Fruit fly (Drosophila melanogaster) whole organism, wandering third instar larva: ENCODE data around the gene CG14212.

ENCODE experiments used
- Abd-B ChIP-seq: fragments of >200 bp; optimal IDR thresholded peaks from 2 replicates; lab custom pipeline; 2017; ENCODE audit warnings: missing biosample characterization, missing genetic modification characterization
- CG32264 ChIP-seq: fragments of 200-800 bp; sonication (Bioruptor generic); optimal IDR thresholded peaks from 2 replicates; lab custom pipeline; 2016; ENCODE audit warnings: missing biosample characterization, missing genetic modification characterization
- CG9705 ChIP-seq: fragments of 200-800 bp; sonication (Bioruptor generic); optimal IDR thresholded peaks from 2 replicates; lab custom pipeline; 2018; ENCODE audit warnings: missing biosample characterization, mild to moderate bottlenecking, missing genetic modification characterization
- CrebA ChIP-seq: fragments of 200-800 bp; sonication (Bioruptor generic); optimal IDR thresholded peaks from 2 replicates; lab custom pipeline; 2016; ENCODE audit warnings: missing biosample characterization, mild to moderate bottlenecking, missing genetic modification characterization, borderline replicate concordance
- Dif ChIP-seq: fragments of 200-275, 200-300 bp; sonication (Bioruptor generic); optimal IDR thresholded peaks from 2 replicates; lab custom pipeline; 2018; ENCODE audit warnings: missing biosample characterization, missing genetic modification characterization; ENCODE audit not compliant: partially characterized antibody
- GATAd ChIP-seq: sonication (Bioruptor generic); optimal IDR thresholded peaks from 2 replicates; lab custom pipeline; 2016; ENCODE audit warnings: missing biosample characterization, missing genetic modification characterization
- HLH106 ChIP-seq: fragments of 200-800 bp; optimal IDR thresholded peaks from 3 replicates; lab custom pipeline; 2019; ENCODE audit warnings: missing biosample characterization, mild to moderate bottlenecking, missing genetic modification characterization, moderate library complexity
- Hr78 ChIP-seq: fragments of >200 bp; optimal IDR thresholded peaks from 2 replicates; lab custom pipeline; 2017; ENCODE audit warnings: missing biosample characterization, missing genetic modification characterization
- Hr83 ChIP-seq: fragments of 200-300 bp; sonication (Bioruptor generic); optimal IDR thresholded peaks from 2 replicates; lab custom pipeline; 2016; ENCODE audit warnings: missing biosample characterization, mild to moderate bottlenecking, missing genetic modification characterization, moderate library complexity; ENCODE audit not compliant: poor library complexity, severe bottlenecking
- Jra ChIP-seq: sonication (Bioruptor generic); optimal IDR thresholded peaks from 2 replicates; lab custom pipeline; 2016; ENCODE audit warnings: missing biosample characterization, missing genetic modification characterization
- Mio ChIP-seq: sonication (Bioruptor generic); optimal IDR thresholded peaks from 2 replicates; lab custom pipeline; 2016; ENCODE audit warnings: missing biosample characterization, missing genetic modification characterization
- Myc ChIP-seq: fragments of >200 bp; optimal IDR thresholded peaks from 2 replicates; lab custom pipeline; 2017
- N ChIP-seq: fragments of >200 bp; optimal IDR thresholded peaks from 2 replicates; lab custom pipeline; 2018; ENCODE audit warnings: missing biosample characterization, missing external identifiers, missing genetic modification characterization
- OdsH ChIP-seq: fragments of 200-800 bp; sonication (Bioruptor generic); optimal IDR thresholded peaks from 2 replicates; lab custom pipeline; 2016; ENCODE audit warnings: missing biosample characterization, mild to moderate bottlenecking, missing genetic modification characterization
- Rel ChIP-seq, 2 experiments: fragments of 200-800 bp; sonication (Bioruptor generic) in 1 of 2; optimal IDR thresholded peaks; 2 replicates in 1 of 2; 3 replicates in 1 of 2; lab custom pipeline; 2016 to 2019; ENCODE audit warnings: mild to moderate bottlenecking in 2 of 2, missing biosample characterization in 2 of 2, missing genetic modification characterization in 2 of 2, moderate library complexity in 1 of 2
- Sp1 ChIP-seq: fragments of 200-800 bp; sonication (Bioruptor generic); optimal IDR thresholded peaks from 3 replicates; lab custom pipeline; 2019; ENCODE audit warnings: missing biosample characterization, mild to moderate bottlenecking, missing genetic modification characterization, moderate library complexity
- Vsx2 ChIP-seq: fragments of 200-300, 225-300 bp; sonication (Bioruptor generic); optimal IDR thresholded peaks from 2 replicates; lab custom pipeline; 2018; ENCODE audit warnings: missing biosample characterization, missing genetic modification characterization; ENCODE audit not compliant: partially characterized antibody
- br ChIP-seq: fragments of 200-800 bp; sonication (Bioruptor generic); optimal IDR thresholded peaks from 2 replicates; lab custom pipeline; 2016; ENCODE audit warnings: missing biosample characterization, missing genetic modification characterization
- brk ChIP-seq: fragments of 200-800 bp; sonication (Bioruptor generic); optimal IDR thresholded peaks from 2 replicates; lab custom pipeline; 2016; ENCODE audit warnings: missing biosample characterization, mild to moderate bottlenecking, missing genetic modification characterization
- dmrt93B ChIP-seq: fragments of 200-800 bp; sonication (Bioruptor generic); optimal IDR thresholded peaks from 2 replicates; lab custom pipeline; 2018; ENCODE audit warnings: missing biosample characterization, mild to moderate bottlenecking, missing genetic modification characterization
- dsf ChIP-seq: sonication (Bioruptor generic); optimal IDR thresholded peaks from 2 replicates; lab custom pipeline; 2016; ENCODE audit warnings: missing biosample characterization, missing genetic modification characterization, borderline replicate concordance
- ey ChIP-seq: fragments of 200-800 bp; sonication (Bioruptor generic); optimal IDR thresholded peaks from 2 replicates; lab custom pipeline; 2016; ENCODE audit warnings: missing biosample characterization, missing genetic modification characterization
- foxo ChIP-seq, 2 experiments: fragments of 200-800 bp; sonication (Bioruptor generic); optimal IDR thresholded peaks; 2 replicates in 1 of 2; 3 replicates in 1 of 2; lab custom pipeline; 2016 to 2017; ENCODE audit warnings: missing biosample characterization in 2 of 2, missing genetic modification characterization in 2 of 2
- fru ChIP-seq: fragments of 200-800 bp; sonication (Bioruptor generic); optimal IDR thresholded peaks from 3 replicates; lab custom pipeline; 2016; ENCODE audit warnings: missing biosample characterization, mild to moderate bottlenecking, missing genetic modification characterization
- h ChIP-seq: fragments of 200-800 bp; sonication (Bioruptor generic); optimal IDR thresholded peaks from 3 replicates; lab custom pipeline; 2016; ENCODE audit warnings: missing biosample characterization, mild to moderate bottlenecking, missing genetic modification characterization
- lola ChIP-seq: fragments of >200 bp; optimal IDR thresholded peaks from 2 replicates; lab custom pipeline; 2017; ENCODE audit warnings: missing biosample characterization, missing genetic modification characterization
- psq ChIP-seq: fragments of 200-800 bp; sonication (Bioruptor generic); optimal IDR thresholded peaks from 3 replicates; lab custom pipeline; 2017; ENCODE audit warnings: missing biosample characterization, mild to moderate bottlenecking, missing genetic modification characterization, moderate library complexity
- rgr ChIP-seq: fragments of 200-800 bp; sonication (Bioruptor generic); optimal IDR thresholded peaks from 3 replicates; lab custom pipeline; 2016; ENCODE audit warnings: missing biosample characterization, mild to moderate bottlenecking, missing genetic modification characterization
- sage ChIP-seq: fragments of 200-800 bp; sonication (Bioruptor generic); optimal IDR thresholded peaks from 2 replicates; lab custom pipeline; 2016; ENCODE audit warnings: missing biosample characterization, mild to moderate bottlenecking, missing genetic modification characterization
- sv ChIP-seq: fragments of 200-800 bp; sonication (Bioruptor generic); optimal IDR thresholded peaks from 3 replicates; lab custom pipeline; 2016; ENCODE audit warnings: missing biosample characterization, missing genetic modification characterization
- tai ChIP-seq: sonication (Bioruptor generic); optimal IDR thresholded peaks from 2 replicates; lab custom pipeline; 2016; ENCODE audit warnings: missing biosample characterization, missing genetic modification characterization
- usp ChIP-seq: fragments of >200 bp; optimal IDR thresholded peaks from 2 replicates; lab custom pipeline; 2017; ENCODE audit warnings: missing biosample characterization, missing genetic modification characterization
- woc ChIP-seq: sonication (Bioruptor generic); optimal IDR thresholded peaks from 2 replicates; lab custom pipeline; 2016; ENCODE audit warnings: missing biosample characterization, mild to moderate bottlenecking, missing genetic modification characterization

Gene CG14212

DNA sequence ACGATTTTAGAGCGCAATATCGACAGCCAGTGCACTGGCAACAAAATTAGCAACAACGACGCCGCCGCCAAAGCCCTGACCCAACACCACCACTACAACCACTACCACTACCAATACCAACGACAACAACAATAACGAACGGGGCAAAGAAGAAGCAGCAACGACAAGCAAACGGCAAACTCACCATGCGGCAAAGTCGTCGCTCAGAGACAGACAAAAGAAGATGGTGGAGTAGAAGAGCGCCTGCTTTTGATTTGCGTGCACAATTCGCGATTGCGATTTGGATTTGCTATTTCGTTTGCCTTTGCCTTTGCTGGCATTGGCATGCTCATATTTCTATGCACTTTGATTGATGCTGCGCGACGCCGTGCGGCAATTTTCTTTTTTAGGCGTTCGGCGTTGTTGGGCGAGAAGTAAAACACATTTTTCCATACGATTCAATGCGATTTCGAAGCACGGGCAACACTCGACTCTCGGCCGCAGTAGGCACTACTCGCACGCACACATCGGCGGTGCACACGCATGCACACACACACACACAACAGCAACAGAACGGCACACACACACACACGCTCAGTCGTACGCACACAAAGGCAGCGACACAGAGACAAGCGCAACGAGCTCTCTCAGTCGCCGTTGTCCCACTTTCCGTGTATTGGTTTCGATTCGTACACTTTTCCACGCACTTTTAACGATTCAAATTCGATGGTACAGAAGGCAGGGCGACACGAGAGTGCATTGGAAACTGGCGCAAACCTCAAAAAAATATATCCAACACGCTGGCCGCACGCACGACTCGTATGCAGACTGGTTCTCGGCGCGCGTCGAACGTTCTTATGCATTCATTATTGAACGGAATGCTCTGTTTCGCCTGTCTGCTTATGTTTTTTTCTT, 12.2 kb downstream of the CG14212 start:
- no peak for TF ChIP-seq ey (GFP tag; lab: Kevin White, UChicago)
- no peak for TF ChIP-seq woc (GFP tag; lab: Kevin White, UChicago)
- TF ChIP-seq sage (GFP tag; lab: Kevin White, UChicago): no peak
- TF ChIP-seq tai (GFP tag; lab: Kevin White, UChicago): no peak
- TF ChIP-seq CrebA: no peak
- peak; percentile 99 for TF ChIP-seq N (GFP tag; lab: Kevin White, UChicago)
- TF ChIP-seq OdsH: no peak
- no peak for TF ChIP-seq Mio
- TF ChIP-seq Abd-B (GFP tag; lab: Kevin White, UChicago): peak; percentile 61
- TF ChIP-seq fru (GFP tag; lab: Kevin White, UChicago): no peak
- TF ChIP-seq dsf: no peak
- TF ChIP-seq h (GFP tag; lab: Kevin White, UChicago): peak; percentile 0
- TF ChIP-seq Dif (GFP tag; lab: Kevin White, UChicago): peak; percentile 15
- TF ChIP-seq foxo (GFP tag; optimal IDR thresholded peaks at IDR 0.05; lab: Kevin White, UChicago): no peak
- no peak for TF ChIP-seq rgr (GFP tag; lab: Kevin White, UChicago)
- no peak for TF ChIP-seq brk (GFP tag; lab: Kevin White, UChicago)
- TF ChIP-seq CG32264 (GFP tag; lab: Kevin White, UChicago): no peak
- no peak for TF ChIP-seq usp (GFP tag; lab: Kevin White, UChicago)
- no peak for TF ChIP-seq CG9705 (GFP tag; lab: Kevin White, UChicago)
- no peak for TF ChIP-seq sv
- TF ChIP-seq Sp1 (GFP tag; lab: Kevin White, UChicago): no peak
- no peak for TF ChIP-seq Hr78
- no peak for TF ChIP-seq br (GFP tag; lab: Kevin White, UChicago)
- no peak for TF ChIP-seq HLH106
- no peak for TF ChIP-seq Hr83 (GFP tag; lab: Kevin White, UChicago)
- no peak for TF ChIP-seq dmrt93B (GFP tag; lab: Kevin White, UChicago)
- no peak for TF ChIP-seq Myc (lab: Kevin White, UChicago)
- no peak for TF ChIP-seq Jra (GFP tag; lab: Kevin White, UChicago)

DNA sequence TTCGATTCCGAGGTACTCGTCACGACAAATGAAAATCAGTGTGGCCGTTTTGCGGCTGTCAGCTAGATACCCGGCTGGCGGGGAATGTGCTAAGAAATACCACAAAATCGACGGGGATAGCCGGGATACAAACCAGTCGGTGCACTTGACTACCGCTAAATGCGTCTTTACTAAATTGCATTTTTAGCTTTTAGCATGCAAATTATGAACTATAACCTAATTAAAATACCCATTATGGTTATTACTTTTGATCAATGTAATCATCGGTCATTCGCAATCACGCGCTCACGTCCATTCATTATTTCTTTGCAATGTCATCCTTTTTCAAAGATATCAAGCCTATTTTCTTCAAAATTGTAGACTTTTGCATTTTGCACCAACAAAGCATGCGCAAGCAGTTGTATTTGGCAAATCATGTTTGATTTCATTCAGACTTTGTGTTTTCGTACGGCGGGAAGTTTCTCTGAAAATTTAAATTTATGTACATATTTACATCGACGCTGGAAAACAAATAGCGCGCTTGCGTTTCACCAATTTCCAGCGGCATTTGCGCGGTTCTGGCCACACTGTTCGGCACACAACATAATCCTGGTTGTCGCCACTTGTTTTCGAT, 12.9 kb downstream of the CG14212 start, which contains the start of gene Rcd-1:
Rcd-1 (plus strand) TSS at position 440 of the 613 bp plus-strand sequence.
- TF ChIP-seq CG9705 (GFP tag; lab: Kevin White, UChicago): no peak
- TF ChIP-seq psq: no peak
- TF ChIP-seq brk (GFP tag; lab: Kevin White, UChicago): no peak
- TF ChIP-seq Vsx2: no peak
- TF ChIP-seq Hr83 (GFP tag; lab: Kevin White, UChicago): no peak
- no peak for TF ChIP-seq GATAd
- TF ChIP-seq h (GFP tag; lab: Kevin White, UChicago): no peak
- TF ChIP-seq Dif (GFP tag; lab: Kevin White, UChicago): no peak
- TF ChIP-seq usp (GFP tag; lab: Kevin White, UChicago): no peak
- no peak for TF ChIP-seq Mio
- no peak for TF ChIP-seq woc (GFP tag; lab: Kevin White, UChicago)
- no peak for TF ChIP-seq N (GFP tag; lab: Kevin White, UChicago)
- TF ChIP-seq, all 38 proteins: peak for 0

dm6 chrX:19640707-19641248, 15.3 kb downstream of the CG14212 start:
- TF ChIP-seq lola (GFP tag; lab: Kevin White, UChicago) (no peak), N (GFP tag; lab: Kevin White, UChicago) (no peak), dsf (no peak), dmrt93B (GFP tag; lab: Kevin White, UChicago) (no peak), rgr (GFP tag; lab: Kevin White, UChicago) (no peak), Myc (lab: Kevin White, UChicago) (peak; percentile 50), brk (GFP tag; lab: Kevin White, UChicago) (no peak), Rel (GFP tag; optimal IDR thresholded peaks at IDR 0.05; lab: Kevin White, UChicago) (no peak), Rel (tag; optimal IDR thresholded peaks at IDR 0.05; lab: Kevin White, UChicago) (peak; percentile 98), Mio (no peak)
